Worm (Caenorhabditis elegans) whole organism, young adult: ENCODE results near the gene C44H4.8.

Experiments
- B0019.2 ChIP-seq: fragments of 200-800 bp; sonication (Bioruptor generic); conservative IDR thresholded peaks from 2 replicates; pipeline ENCODE4 v1.3.6; 2022; ENCODE audit warnings: missing genetic modification reagents, missing genetic modification characterization, missing compliant biosample characterization
- B0035.1 ChIP-seq: sonication (generic microtip); optimal IDR thresholded peaks from 2 replicates; lab custom pipeline; 2016; ENCODE audit warnings: missing genetic modification characterization, mild to moderate bottlenecking, missing compliant biosample characterization, missing genotype, missing genetic modification reagents
- C06A6.2 ChIP-seq: fragments of 200-800 bp; sonication (Bioruptor generic); conservative IDR thresholded peaks from 2 replicates; pipeline ENCODE4 v1.3.6; 2022; ENCODE audit warnings: missing genetic modification characterization, missing compliant biosample characterization
- D2030.7 ChIP-seq: fragments of 200-800 bp; sonication (Bioruptor generic); IDR thresholded peaks from 2 replicates; pipeline ENCODE4 v1.3.6; 2022; ENCODE audit warnings: missing genetic modification reagents, missing genetic modification characterization, missing compliant biosample characterization
- F37B4.10 ChIP-seq: fragments of 200-800 bp; sonication (Bioruptor generic); IDR thresholded peaks from 2 replicates; pipeline ENCODE4 v1.3.6; 2022; ENCODE audit warnings: missing genetic modification characterization, missing compliant biosample characterization
- K11D2.4 ChIP-seq: fragments of 200-800 bp; sonication (Bioruptor generic); IDR thresholded peaks from 2 replicates; pipeline ENCODE4 v1.3.6; 2022; ENCODE audit warnings: missing genetic modification reagents, missing genetic modification characterization, missing compliant biosample characterization
- K12H6.12 ChIP-seq: fragments of 200-800 bp; sonication (Bioruptor generic); optimal IDR thresholded peaks from 2 replicates; lab custom pipeline; 2018; ENCODE audit warnings: mild to moderate bottlenecking, missing genetic modification characterization, missing compliant biosample characterization
- Y53F4B.3 ChIP-seq: fragments of 200-800 bp; sonication (Bioruptor generic); IDR thresholded peaks from 2 replicates; pipeline ENCODE4 v1.3.6; 2022; ENCODE audit warnings: missing genetic modification reagents, missing genetic modification characterization, missing compliant biosample characterization
- Y53G8AR.9 ChIP-seq: fragments of 200-800 bp; sonication (Bioruptor generic); conservative IDR thresholded peaks from 2 replicates; pipeline ENCODE4 v1.3.6; 2022; ENCODE audit warnings: missing genetic modification reagents, missing genetic modification characterization, missing compliant biosample characterization
- Y79H2A.3 ChIP-seq: fragments of 200-800 bp; sonication (Bioruptor generic); conservative IDR thresholded peaks from 2 replicates; pipeline ENCODE4 v1.3.6; 2022; ENCODE audit warnings: missing genetic modification reagents, missing genetic modification characterization, missing compliant biosample characterization
- ZK185.1 ChIP-seq: sonication (generic microtip); optimal IDR thresholded peaks from 2 replicates; lab custom pipeline; 2016; ENCODE audit warnings: mild to moderate bottlenecking, missing genetic modification characterization, missing compliant biosample characterization; ENCODE audit not compliant: poor library complexity, severe bottlenecking
- bed-2 ChIP-seq: fragments of 200-800 bp; sonication (Bioruptor generic); IDR thresholded peaks from 2 replicates; pipeline ENCODE4 v1.3.6; 2022; ENCODE audit warnings: missing genetic modification reagents, missing genetic modification characterization, missing compliant biosample characterization
- cebp-1 ChIP-seq, 2 experiments: fragments of 200-800 bp in 1 of 2; sonication (Bioruptor generic) in 1 of 2; sonication (generic microtip) in 1 of 2; IDR thresholded peaks in 1 of 2; optimal IDR thresholded peaks in 1 of 2; 2 replicates each; pipeline versions ENCODE4 v1.3.6 to Lab custom; 2017 to 2022; ENCODE audit warnings: missing compliant biosample characterization in 2 of 2, missing genetic modification characterization in 2 of 2, mild to moderate bottlenecking in 1 of 2, missing genetic modification reagents in 1 of 2, moderate library complexity in 1 of 2
- ceh-100 ChIP-seq: fragments of 200-800 bp; sonication (Bioruptor generic); IDR thresholded peaks from 2 replicates; pipeline ENCODE4 v1.3.6; 2022; ENCODE audit warnings: missing genetic modification reagents, missing genetic modification characterization, missing compliant biosample characterization
- ceh-27 ChIP-seq: fragments of 200-800 bp; sonication (Bioruptor generic); optimal IDR thresholded peaks from 2 replicates; lab custom pipeline; 2018; ENCODE audit warnings: mild to moderate bottlenecking, missing genetic modification characterization, moderate library complexity, missing compliant biosample characterization
- ceh-79 ChIP-seq: sonication (generic microtip); optimal IDR thresholded peaks from 2 replicates; lab custom pipeline; 2017; ENCODE audit warnings: mild to moderate bottlenecking, missing genetic modification characterization, missing compliant biosample characterization
- dox-1 ChIP-seq: fragments of 200-800 bp; sonication (Bioruptor generic); IDR thresholded peaks from 2 replicates; pipeline ENCODE4 v1.3.6; 2022; ENCODE audit warnings: missing genetic modification reagents, missing genetic modification characterization, missing compliant biosample characterization
- egl-18 ChIP-seq: fragments of 200-800 bp; sonication (Bioruptor generic); IDR thresholded peaks from 2 replicates; pipeline ENCODE4 v1.3.6; 2022; ENCODE audit warnings: missing genetic modification reagents, missing genetic modification characterization, missing compliant biosample characterization
- egl-44 ChIP-seq: fragments of 200-800 bp; sonication (Bioruptor generic); IDR thresholded peaks from 2 replicates; pipeline ENCODE4 v1.3.6; 2022; ENCODE audit warnings: missing genetic modification reagents, missing genetic modification characterization, missing compliant biosample characterization
- egrh-3 ChIP-seq: fragments of 200-800 bp; sonication (Bioruptor generic); IDR thresholded peaks from 2 replicates; pipeline ENCODE4 v1.3.6; 2022; ENCODE audit warnings: missing genetic modification reagents, missing genetic modification characterization, missing compliant biosample characterization
- hmg-1.2 ChIP-seq: fragments of 200-800 bp; sonication (Bioruptor generic); IDR thresholded peaks from 2 replicates; pipeline ENCODE4 v1.3.6; 2022; ENCODE audit warnings: missing genetic modification reagents, missing genetic modification characterization, missing compliant biosample characterization
- hmg-20 ChIP-seq: fragments of 200-800 bp; sonication (Bioruptor generic); IDR thresholded peaks from 2 replicates; pipeline ENCODE4 v1.3.6; 2022; ENCODE audit warnings: missing genetic modification reagents, missing genetic modification characterization, missing compliant biosample characterization
- hrde-1 ChIP-seq: sonication (generic microtip); optimal IDR thresholded peaks from 2 replicates; lab custom pipeline; 2016; ENCODE audit warnings: missing genetic modification characterization, mild to moderate bottlenecking, missing compliant biosample characterization, moderate library complexity, missing genotype, missing genetic modification reagents, borderline replicate concordance
- lag-1 ChIP-seq: fragments of 200-800 bp; sonication (Bioruptor generic); IDR thresholded peaks from 2 replicates; pipeline ENCODE4 v1.3.6; 2022; ENCODE audit warnings: missing genetic modification reagents, missing genetic modification characterization, missing compliant biosample characterization
- let-526 ChIP-seq: fragments of 200-800 bp; sonication (Bioruptor generic); IDR thresholded peaks from 2 replicates; pipeline ENCODE4 v1.3.6; 2022; ENCODE audit warnings: missing genetic modification reagents, missing genetic modification characterization, missing compliant biosample characterization
- lin-40 ChIP-seq: sonication (generic microtip); optimal IDR thresholded peaks from 2 replicates; lab custom pipeline; 2016; ENCODE audit warnings: missing genetic modification characterization, mild to moderate bottlenecking, missing compliant biosample characterization, missing genotype, missing genetic modification reagents
- lir-1 ChIP-seq: fragments of 200-800 bp; sonication (Bioruptor generic); conservative IDR thresholded peaks from 2 replicates; pipeline ENCODE4 v1.3.6; 2022; ENCODE audit warnings: missing genetic modification reagents, missing genetic modification characterization, missing compliant biosample characterization
- lsl-1 ChIP-seq: fragments of 200-800 bp; sonication (Bioruptor generic); optimal IDR thresholded peaks from 2 replicates; lab custom pipeline; 2018; ENCODE audit warnings: mild to moderate bottlenecking, missing genetic modification characterization, moderate library complexity, missing compliant biosample characterization
- lsy-27 ChIP-seq: sonication (generic microtip); optimal IDR thresholded peaks from 2 replicates; lab custom pipeline; 2017; ENCODE audit warnings: missing genetic modification characterization, mild to moderate bottlenecking, missing compliant biosample characterization, antibody characterized with exemption, missing genotype, borderline replicate concordance; ENCODE audit not compliant: insufficient read depth
- madf-8 ChIP-seq: fragments of 200-800 bp; sonication (Bioruptor generic); conservative IDR thresholded peaks from 2 replicates; pipeline ENCODE4 v1.3.6; 2022; ENCODE audit warnings: missing genetic modification reagents, missing genetic modification characterization, missing compliant biosample characterization
- mcd-1 ChIP-seq: fragments of 200-800 bp; sonication (Bioruptor generic); IDR thresholded peaks from 2 replicates; pipeline ENCODE4 v1.3.6; 2022; ENCODE audit warnings: missing genetic modification reagents, missing genetic modification characterization, missing compliant biosample characterization
- mes-4 ChIP-seq: sonication (generic microtip); optimal IDR thresholded peaks from 2 replicates; lab custom pipeline; 2016; ENCODE audit warnings: missing genotype, missing genetic modification characterization, missing compliant biosample characterization
- pbrm-1 ChIP-seq: fragments of 200-800 bp; sonication (Bioruptor generic); IDR thresholded peaks from 2 replicates; pipeline ENCODE4 v1.3.6; 2022; ENCODE audit warnings: missing genetic modification reagents, missing genetic modification characterization, missing compliant biosample characterization
- rcor-1 ChIP-seq: fragments of 200-800 bp; sonication (Bioruptor generic); IDR thresholded peaks from 2 replicates; pipeline ENCODE4 v1.3.6; 2022; ENCODE audit warnings: missing genetic modification reagents, missing genetic modification characterization, missing compliant biosample characterization
- repo-1 ChIP-seq: sonication (generic microtip); optimal IDR thresholded peaks from 2 replicates; lab custom pipeline; 2017; ENCODE audit warnings: mild to moderate bottlenecking, missing genetic modification characterization, missing compliant biosample characterization
- snpc-3.4 ChIP-seq: sonication (generic microtip); optimal IDR thresholded peaks from 2 replicates; lab custom pipeline; 2017; ENCODE audit warnings: missing genetic modification characterization, mild to moderate bottlenecking, missing compliant biosample characterization, antibody characterized with exemption, moderate library complexity, missing genotype, missing genetic modification reagents
- snpc-4 ChIP-seq, 5 experiments: fragments of 150-350 bp in 1 of 5; sonication (generic microtip) in 4 of 5; optimal IDR thresholded peaks; 2 replicates each; lab custom pipeline; 2014 to 2018; ENCODE audit warnings: missing genetic modification characterization in 5 of 5, missing biosample characterization in 3 of 5, antibody characterized with exemption in 2 of 5, mild to moderate bottlenecking in 2 of 5, missing compliant biosample characterization in 2 of 5, missing genotype in 2 of 5, moderate library complexity in 2 of 5, missing genetic modification reagents in 1 of 5
- somi-1 ChIP-seq: fragments of 200-800 bp; sonication (Bioruptor generic); optimal IDR thresholded peaks from 2 replicates; lab custom pipeline; 2018; ENCODE audit warnings: mild to moderate bottlenecking, missing genetic modification characterization, missing compliant biosample characterization
- tbx-9 ChIP-seq: sonication (generic microtip); optimal IDR thresholded peaks from 2 replicates; lab custom pipeline; 2016; ENCODE audit warnings: borderline replicate concordance, missing genetic modification characterization, inconsistent platforms, missing compliant biosample characterization
- unc-130 ChIP-seq: sonication (generic microtip); optimal IDR thresholded peaks from 2 replicates; lab custom pipeline; 2016; ENCODE audit warnings: missing genetic modification reagents, missing genetic modification characterization, missing compliant biosample characterization
- xnd-1 ChIP-seq: sonication (generic microtip); optimal IDR thresholded peaks from 2 replicates; lab custom pipeline; 2016; ENCODE audit warnings: missing genotype, missing genetic modification reagents, missing genetic modification characterization, missing compliant biosample characterization
- zfh-2 ChIP-seq: fragments of 200-800 bp; sonication (Bioruptor generic); conservative IDR thresholded peaks from 2 replicates; pipeline ENCODE4 v1.3.6; 2022; ENCODE audit warnings: missing genetic modification reagents, missing genetic modification characterization, missing compliant biosample characterization
- zim-3 ChIP-seq: sonication (generic microtip); optimal IDR thresholded peaks from 2 replicates; lab custom pipeline; 2017; ENCODE audit warnings: mild to moderate bottlenecking, missing genetic modification characterization, moderate library complexity, missing compliant biosample characterization
- ztf-22 ChIP-seq: fragments of 200-800 bp; sonication (Bioruptor generic); optimal IDR thresholded peaks from 2 replicates; lab custom pipeline; 2018; ENCODE audit warnings: mild to moderate bottlenecking, missing genetic modification characterization, moderate library complexity, missing compliant biosample characterization

The C44H4.8 gene

ce11 chrX:14557352-14557935 lies 37.5 kb upstream of the C44H4.8 start:
- TF ChIP-seq ceh-27 (GFP tag; lab: Kevin White, UChicago), result peak; percentile 68
- no peak for TF ChIP-seq egrh-3 (GFP tag; lab: Robert Waterston, UW)
- TF ChIP-seq lir-1 (GFP tag; lab: Robert Waterston, UW), result no peak
- TF ChIP-seq K11D2.4 (GFP tag; lab: Robert Waterston, UW), result no peak
- no peak for TF ChIP-seq B0035.1 (tag; lab: Kevin White, UChicago)
- TF ChIP-seq dox-1 (GFP tag; lab: Robert Waterston, UW), result 0 out of 2 replicates have a peak, but pooled peaks have one; percentile 5
- no peak for TF ChIP-seq repo-1
- TF ChIP-seq F37B4.10 (GFP tag; lab: Robert Waterston, UW), result no peak
- TF ChIP-seq snpc-3.4 (tag; lab: Kevin White, UChicago), result no peak
- no peak for TF ChIP-seq ceh-100 (GFP tag; lab: Robert Waterston, UW)
- TF ChIP-seq lag-1 (GFP tag; lab: Robert Waterston, UW), result no peak
- peak; percentile 26 for TF ChIP-seq ZK185.1 (tag; lab: Kevin White, UChicago)
- no peak for TF ChIP-seq unc-130
- 0 out of 2 replicates have a peak, but pooled peaks have one; percentile 9 for TF ChIP-seq mcd-1 (GFP tag; lab: Robert Waterston, UW)
- TF ChIP-seq hrde-1, result no peak
- TF ChIP-seq somi-1, result no peak
- no peak for TF ChIP-seq ztf-22 (GFP tag; lab: Kevin White, UChicago)
- TF ChIP-seq egl-44, result no peak
- no peak for TF ChIP-seq lsy-27 (tag; lab: Kevin White, UChicago)
- no peak for TF ChIP-seq snpc-4 (GFP tag; optimal IDR thresholded peaks at IDR 0.05; lab: Kevin White, UChicago)
- TF ChIP-seq snpc-4 (tag; optimal IDR thresholded peaks at IDR 0.05; lab: Kevin White, UChicago), result peak in 1 of 4 experiments; percentile 20
- TF ChIP-seq cebp-1 (GFP tag; IDR thresholded peaks at IDR 0.05; lab: Robert Waterston, UW), result peak; percentile 93
- TF ChIP-seq cebp-1 (tag; optimal IDR thresholded peaks at IDR 0.05; lab: Kevin White, UChicago), result peak; percentile 98
- no peak for TF ChIP-seq madf-8 (GFP tag; lab: Robert Waterston, UW)
- TF ChIP-seq xnd-1 (tag; lab: Kevin White, UChicago), result no peak
- TF ChIP-seq mes-4 (tag; lab: Kevin White, UChicago), result no peak
- TF ChIP-seq hmg-20 (GFP tag; lab: Robert Waterston, UW), result no peak
- no peak for TF ChIP-seq egl-18 (GFP tag; lab: Robert Waterston, UW)
- no peak for TF ChIP-seq rcor-1
- peak; percentile 33 for TF ChIP-seq lin-40 (tag; lab: Kevin White, UChicago)
- no peak for TF ChIP-seq pbrm-1 (GFP tag; lab: Robert Waterston, UW)
- no peak for TF ChIP-seq bed-2 (GFP tag; lab: Robert Waterston, UW)
- peak; percentile 68; the same call in 1 of the 2 replicates for TF ChIP-seq zfh-2
- no peak for TF ChIP-seq tbx-9
- TF ChIP-seq let-526 (GFP tag; lab: Robert Waterston, UW), result no peak
- TF ChIP-seq Y53G8AR.9 (GFP tag; lab: Robert Waterston, UW), result no peak
- no peak for TF ChIP-seq ceh-79 (tag; lab: Kevin White, UChicago)
- TF ChIP-seq zim-3 (tag; lab: Kevin White, UChicago), result no peak
- TF ChIP-seq Y79H2A.3 (GFP tag; lab: Robert Waterston, UW), result no peak
- TF ChIP-seq D2030.7 (GFP tag; lab: Robert Waterston, UW), result no peak
- no peak for TF ChIP-seq Y53F4B.3 (GFP tag; lab: Robert Waterston, UW)
- peak; percentile 75 for TF ChIP-seq K12H6.12
- TF ChIP-seq lsl-1 (GFP tag; lab: Kevin White, UChicago), result no peak
- TF ChIP-seq hmg-1.2, result no peak
- TF ChIP-seq B0019.2 (GFP tag; lab: Robert Waterston, UW), result no peak
- no peak for TF ChIP-seq C06A6.2
- TF ChIP-seq, all 124 proteins: peak for 9
